Worm (Caenorhabditis elegans) whole organism, late embryonic: ENCODE results near the gene D1005.4.

Experiments
- C08G9.2 ChIP-seq: sonication (generic microtip); optimal IDR thresholded peaks from 2 replicates; lab custom pipeline; 2016; ENCODE audit warnings: mild to moderate bottlenecking, missing genetic modification characterization, moderate library complexity, missing compliant biosample characterization
- C38D4.7 ChIP-seq: fragments of 200-800 bp; sonication (Bioruptor generic); optimal IDR thresholded peaks from 2 replicates; lab custom pipeline; 2018; ENCODE audit warnings: mild to moderate bottlenecking, missing genetic modification characterization, moderate library complexity, missing compliant biosample characterization
- F13H6.1 ChIP-seq: sonication (generic microtip); optimal IDR thresholded peaks from 2 replicates; lab custom pipeline; 2016; ENCODE audit warnings: missing genetic modification characterization, missing compliant biosample characterization
- K02D7.2 ChIP-seq: sonication (generic microtip); optimal IDR thresholded peaks from 2 replicates; lab custom pipeline; 2017; ENCODE audit warnings: mild to moderate bottlenecking, missing genetic modification characterization, missing compliant biosample characterization
- Y22D7AL.16 ChIP-seq: sonication (generic microtip); optimal IDR thresholded peaks from 2 replicates; lab custom pipeline; 2016; ENCODE audit warnings: missing genetic modification characterization, missing compliant biosample characterization
- ahr-1 ChIP-seq: sonication (generic microtip); optimal IDR thresholded peaks from 2 replicates; lab custom pipeline; 2016; ENCODE audit warnings: missing genetic modification characterization, missing compliant biosample characterization
- ama-1 ChIP-seq: fragments of 150-350 bp; optimal IDR thresholded peaks from 2 replicates; lab custom pipeline; 2014
- ceh-18 ChIP-seq: sonication (generic microtip); optimal IDR thresholded peaks from 2 replicates; lab custom pipeline; 2016; ENCODE audit warnings: missing genetic modification characterization, missing compliant biosample characterization
- ceh-24 ChIP-seq: sonication (generic microtip); optimal IDR thresholded peaks from 2 replicates; lab custom pipeline; 2016; ENCODE audit warnings: mild to moderate bottlenecking, missing genetic modification characterization, missing compliant biosample characterization
- ceh-31 ChIP-seq: sonication (generic microtip); optimal IDR thresholded peaks from 2 replicates; lab custom pipeline; 2016; ENCODE audit warnings: missing genetic modification characterization, missing compliant biosample characterization
- ceh-34 ChIP-seq: sonication (generic microtip); optimal IDR thresholded peaks from 2 replicates; lab custom pipeline; 2016; ENCODE audit warnings: mild to moderate bottlenecking, missing genetic modification characterization, missing compliant biosample characterization
- che-1 ChIP-seq: sonication (generic microtip); optimal IDR thresholded peaks from 2 replicates; lab custom pipeline; 2016; ENCODE audit warnings: mild to moderate bottlenecking, missing genetic modification characterization, missing compliant biosample characterization
- dmd-4 ChIP-seq: sonication (generic microtip); optimal IDR thresholded peaks from 2 replicates; lab custom pipeline; 2016; ENCODE audit warnings: borderline replicate concordance, missing genetic modification characterization, missing compliant biosample characterization
- dve-1 ChIP-seq: sonication (generic microtip); optimal IDR thresholded peaks from 2 replicates; lab custom pipeline; 2017; ENCODE audit warnings: antibody characterized with exemption, mild to moderate bottlenecking, missing genetic modification characterization, missing compliant biosample characterization
- ets-4 ChIP-seq: sonication (generic microtip); optimal IDR thresholded peaks from 2 replicates; lab custom pipeline; 2016; ENCODE audit warnings: missing genetic modification characterization, missing compliant biosample characterization
- eyg-1 ChIP-seq: sonication (generic microtip); optimal IDR thresholded peaks from 2 replicates; lab custom pipeline; 2016; ENCODE audit warnings: missing genotype, missing genetic modification characterization, missing compliant biosample characterization
- fkh-10 ChIP-seq: fragments of 150-350 bp; optimal IDR thresholded peaks from 2 replicates; lab custom pipeline; 2014; ENCODE audit warnings: missing biosample characterization, missing genetic modification reagents, missing genetic modification characterization
- gmeb-2 ChIP-seq: sonication (generic microtip); optimal IDR thresholded peaks from 2 replicates; lab custom pipeline; 2016; ENCODE audit warnings: missing genetic modification characterization, inconsistent platforms, missing compliant biosample characterization
- hlh-30 ChIP-seq: sonication (generic microtip); optimal IDR thresholded peaks from 2 replicates; lab custom pipeline; 2017; ENCODE audit warnings: antibody characterized with exemption, missing genetic modification characterization, missing compliant biosample characterization; ENCODE audit not compliant: insufficient read depth
- hlh-6 ChIP-seq: sonication (generic microtip); optimal IDR thresholded peaks from 2 replicates; lab custom pipeline; 2016; ENCODE audit warnings: missing genotype, missing genetic modification characterization, missing compliant biosample characterization
- lin-11 ChIP-seq: fragments of 200-800 bp; sonication (Bioruptor generic); optimal IDR thresholded peaks from 2 replicates; lab custom pipeline; 2018; ENCODE audit warnings: mild to moderate bottlenecking, missing genetic modification characterization, missing compliant biosample characterization
- madf-2 ChIP-seq: sonication (generic microtip); optimal IDR thresholded peaks from 2 replicates; lab custom pipeline; 2017; ENCODE audit warnings: missing genetic modification characterization, missing compliant biosample characterization
- nfya-1 ChIP-seq: sonication (generic microtip); optimal IDR thresholded peaks from 2 replicates; lab custom pipeline; 2017; ENCODE audit warnings: missing genetic modification characterization, mild to moderate bottlenecking, missing compliant biosample characterization, antibody characterized with exemption, moderate library complexity
- nhr-232 ChIP-seq: sonication (generic microtip); optimal IDR thresholded peaks from 2 replicates; lab custom pipeline; 2016; ENCODE audit warnings: missing genetic modification characterization, missing compliant biosample characterization
- npax-4 ChIP-seq: sonication (generic microtip); optimal IDR thresholded peaks from 2 replicates; lab custom pipeline; 2016; ENCODE audit warnings: missing genetic modification characterization, missing compliant biosample characterization
- odd-2 ChIP-seq: sonication (generic microtip); optimal IDR thresholded peaks from 2 replicates; lab custom pipeline; 2017; ENCODE audit warnings: antibody characterized with exemption, mild to moderate bottlenecking, missing genetic modification characterization, missing compliant biosample characterization
- pha-2 ChIP-seq: sonication (generic microtip); optimal IDR thresholded peaks from 2 replicates; lab custom pipeline; 2017; ENCODE audit warnings: mild to moderate bottlenecking, missing genetic modification characterization, missing compliant biosample characterization
- pha-4 ChIP-seq: fragments of 150-350 bp; optimal IDR thresholded peaks from 2 replicates; lab custom pipeline; 2018; ENCODE audit warnings: missing biosample characterization, missing genetic modification reagents, missing genetic modification characterization
- pros-1 ChIP-seq: fragments of 150-350 bp; optimal IDR thresholded peaks from 2 replicates; lab custom pipeline; 2014; ENCODE audit warnings: missing biosample characterization, missing genetic modification reagents, missing genetic modification characterization
- rnt-1 ChIP-seq: sonication (generic microtip); optimal IDR thresholded peaks from 2 replicates; lab custom pipeline; 2016; ENCODE audit warnings: missing genetic modification characterization, missing compliant biosample characterization
- sdc-2 ChIP-seq: sonication (generic microtip); optimal IDR thresholded peaks from 2 replicates; lab custom pipeline; 2016; ENCODE audit warnings: missing genotype, missing genetic modification characterization, missing compliant biosample characterization
- sox-2 ChIP-seq: fragments of 200-800 bp; sonication (Bioruptor generic); IDR thresholded peaks from 2 replicates; pipeline ENCODE4 v1.3.6; 2022; ENCODE audit warnings: missing genetic modification reagents, missing genetic modification characterization, missing compliant biosample characterization
- sox-4 ChIP-seq: sonication (generic microtip); optimal IDR thresholded peaks from 2 replicates; lab custom pipeline; 2017; ENCODE audit warnings: mild to moderate bottlenecking, missing genetic modification characterization, inconsistent platforms, missing compliant biosample characterization
- tbx-7 ChIP-seq: sonication (generic microtip); optimal IDR thresholded peaks from 2 replicates; lab custom pipeline; 2016; ENCODE audit warnings: missing genotype, missing genetic modification characterization, missing compliant biosample characterization
- unc-42 ChIP-seq: sonication (generic microtip); optimal IDR thresholded peaks from 2 replicates; lab custom pipeline; 2016; ENCODE audit warnings: missing genotype, missing genetic modification characterization, missing compliant biosample characterization
- unc-55 ChIP-seq: sonication (generic microtip); optimal IDR thresholded peaks from 2 replicates; lab custom pipeline; 2017; ENCODE audit warnings: missing biosample characterization, missing genetic modification reagents, missing genetic modification characterization
- zip-5 ChIP-seq: sonication (generic microtip); optimal IDR thresholded peaks from 2 replicates; lab custom pipeline; 2016; ENCODE audit warnings: missing genetic modification characterization, missing compliant biosample characterization
- ztf-16 ChIP-seq: sonication (generic microtip); optimal IDR thresholded peaks from 2 replicates; lab custom pipeline; 2017; ENCODE audit warnings: missing genetic modification characterization, missing compliant biosample characterization

Gene D1005.4

ce11 chrX:1523272-1523671, 37.7 kb upstream of the D1005.4 start:
- TF ChIP-seq ceh-31 (tag; lab: Kevin White, UChicago) (no peak), ceh-18 (tag; lab: Kevin White, UChicago) (no peak), hlh-30 (tag; lab: Kevin White, UChicago) (no peak), unc-42 (tag; lab: Kevin White, UChicago) (no peak), sox-4 (no peak), unc-55 (GFP tag; lab: Kevin White, UChicago) (no peak), pha-4 (no peak), Y22D7AL.16 (no peak), npax-4 (tag; lab: Kevin White, UChicago) (no peak), sox-2 (GFP tag; lab: Robert Waterston, UW) (no peak), odd-2 (tag; lab: Kevin White, UChicago) (no peak), C38D4.7 (GFP tag; lab: Kevin White, UChicago) (no peak), ceh-24 (tag; lab: Kevin White, UChicago) (no peak), fkh-10 (GFP tag; lab: Kevin White, UChicago) (no peak), dmd-4 (no peak), ztf-16 (no peak), F13H6.1 (tag; lab: Kevin White, UChicago) (no peak), tbx-7 (no peak)

- peak; percentile 30 for TF ChIP-seq nfya-1 (tag; lab: Kevin White, UChicago)
- TF ChIP-seq zip-5 (tag; lab: Kevin White, UChicago), result no peak
- TF ChIP-seq rnt-1 (tag; lab: Kevin White, UChicago), result peak; percentile 32
- TF ChIP-seq hlh-30 (tag; lab: Kevin White, UChicago), result peak; percentile 28
- no peak for TF ChIP-seq nhr-232
- TF ChIP-seq K02D7.2 (tag; lab: Kevin White, UChicago), result no peak
- peak; percentile 29 for TF ChIP-seq ceh-31 (tag; lab: Kevin White, UChicago)
- TF ChIP-seq fkh-10 (GFP tag; lab: Kevin White, UChicago), result peak; percentile 21
- TF ChIP-seq ceh-18 (tag; lab: Kevin White, UChicago), result peak; percentile 52
These were observed 36.5 kb upstream of the D1005.4 start for ce11 chrX:1522068-1522467.

ce11 chrX:1521387-1521786, 35.8 kb upstream of the D1005.4 start, which contains the start of gene toca-1:
Gene toca-1, minus strand, starts transcription at chrX:1521487.
- TF ChIP-seq ceh-34 (tag; lab: Kevin White, UChicago) (no peak), lin-11 (tag; lab: Kevin White, UChicago) (no peak), dve-1 (tag; lab: Kevin White, UChicago) (no peak), C08G9.2 (tag; lab: Kevin White, UChicago) (no peak), sdc-2 (tag; lab: Kevin White, UChicago) (no peak), F13H6.1 (tag; lab: Kevin White, UChicago) (no peak), ztf-16 (no peak)

- TF ChIP-seq gmeb-2 (tag; lab: Kevin White, UChicago) (no peak), ceh-18 (tag; lab: Kevin White, UChicago) (peak; percentile 2), pha-2 (tag; lab: Kevin White, UChicago) (peak; percentile 37), hlh-6 (tag; lab: Kevin White, UChicago) (peak; percentile 48), ama-1 (lab: Kevin White, UChicago) (no peak), sdc-2 (tag; lab: Kevin White, UChicago) (peak; percentile 45)
These were observed 31.9 kb upstream of the D1005.4 start for ce11 chrX:1517519-1517918.

- no peak for TF ChIP-seq ceh-18 (tag; lab: Kevin White, UChicago)
- no peak for TF ChIP-seq che-1
- no peak for TF ChIP-seq odd-2 (tag; lab: Kevin White, UChicago)
- no peak for TF ChIP-seq pros-1
- no peak for TF ChIP-seq unc-42 (tag; lab: Kevin White, UChicago)
- TF ChIP-seq madf-2 (tag; lab: Kevin White, UChicago), result no peak
- no peak for TF ChIP-seq ahr-1 (tag; lab: Kevin White, UChicago)
- TF ChIP-seq C38D4.7 (GFP tag; lab: Kevin White, UChicago), result no peak
- TF ChIP-seq lin-11 (tag; lab: Kevin White, UChicago), result no peak
- no peak for TF ChIP-seq eyg-1
- no peak for TF ChIP-seq unc-55 (GFP tag; lab: Kevin White, UChicago)
- TF ChIP-seq ets-4 (tag; lab: Kevin White, UChicago), result no peak
These were observed 31.0 kb upstream of the D1005.4 start for ce11 chrX:1516574-1516973.
